Fruit fly (Drosophila melanogaster) S2 (cell line): Measurements from ENCODE around the gene sdt.

ENCODE experiments used
- CG8478 ChIP-seq: fragments of >200 bp; optimal IDR thresholded peaks from 2 replicates; lab custom pipeline; 2018
- CTCF ChIP-seq, 2 experiments: fragments of >200 bp; optimal IDR thresholded peaks; 2 replicates each; lab custom pipeline; 2018

- TF ChIP-seq CTCF (optimal IDR thresholded peaks at IDR 0.05; lab: Kevin White, UChicago) (no peak), CG8478 (lab: Kevin White, UChicago) (no peak)
Observed at dm6 chrX:8265261-8265660, 86.9 kb downstream of the sdt start.
